Worm (Caenorhabditis elegans) whole organism, L3 larva: ENCODE measurements around the gene F39D8.3.
A peak's percentile ranks its signal among the peaks of the same experiment; 100 is the strongest.

Experiments
- R02D3.7 ChIP-seq: fragments of 150-350 bp; optimal IDR thresholded peaks from 2 replicates; lab custom pipeline; 2014; ENCODE audit warnings: missing biosample characterization, missing genetic modification characterization
- aly-2 ChIP-seq: fragments of 150-350 bp; optimal IDR thresholded peaks from 2 replicates; lab custom pipeline; 2014; ENCODE audit warnings: missing biosample characterization, missing genetic modification characterization
- ceh-16 ChIP-seq: sonication (generic microtip); optimal IDR thresholded peaks from 2 replicates; lab custom pipeline; 2017; ENCODE audit warnings: missing biosample characterization, missing genetic modification characterization
- ceh-28 ChIP-seq: fragments of 150-350 bp; optimal IDR thresholded peaks from 2 replicates; lab custom pipeline; 2014; ENCODE audit warnings: missing biosample characterization, missing genetic modification reagents, missing genetic modification characterization
- daf-12 ChIP-seq: fragments of 150-350 bp; optimal IDR thresholded peaks from 2 replicates; lab custom pipeline; 2014; ENCODE audit warnings: missing biosample characterization, missing genetic modification reagents, missing genetic modification characterization
- egl-27 ChIP-seq: sonication (generic microtip); optimal IDR thresholded peaks from 4 replicates; lab custom pipeline; 2017; ENCODE audit warnings: missing biosample characterization, missing genetic modification reagents, missing genetic modification characterization
- egl-5 ChIP-seq: fragments of 150-350 bp; optimal IDR thresholded peaks from 2 replicates; lab custom pipeline; 2017; ENCODE audit warnings: missing biosample characterization, missing genetic modification reagents, missing genetic modification characterization, inconsistent platforms
- elt-1 ChIP-seq: fragments of 150-350 bp; optimal IDR thresholded peaks from 2 replicates; lab custom pipeline; 2014; ENCODE audit warnings: missing biosample characterization, missing genetic modification characterization
- elt-2 ChIP-seq: sonication (generic microtip); optimal IDR thresholded peaks from 2 replicates; lab custom pipeline; 2016; ENCODE audit warnings: missing genetic modification reagents, mild to moderate bottlenecking, missing genetic modification characterization, missing compliant biosample characterization
- elt-3 ChIP-seq, 3 experiments: fragments of 150-350 bp in 1 of 3; sonication (generic microtip) in 2 of 3; optimal IDR thresholded peaks; 2 replicates in 2 of 3; 4 replicates in 1 of 3; lab custom pipeline; 2014 to 2017; ENCODE audit warnings: missing biosample characterization in 3 of 3, missing genetic modification characterization in 3 of 3
- hmg-11 ChIP-seq: sonication (generic microtip); optimal IDR thresholded peaks from 2 replicates; lab custom pipeline; 2016; ENCODE audit warnings: missing genetic modification characterization, missing compliant biosample characterization
- jun-1 ChIP-seq: fragments of 150-350 bp; optimal IDR thresholded peaks from 2 replicates; lab custom pipeline; 2014; ENCODE audit warnings: missing biosample characterization, missing genetic modification reagents, missing genetic modification characterization
- mdl-1 ChIP-seq: fragments of 150-350 bp; optimal IDR thresholded peaks from 2 replicates; lab custom pipeline; 2014; ENCODE audit warnings: missing biosample characterization, missing genetic modification characterization
- mml-1 ChIP-seq: fragments of 150-350 bp; sonication (generic microtip); optimal IDR thresholded peaks from 3 replicates; lab custom pipeline; 2014; ENCODE audit warnings: missing biosample characterization, missing genetic modification characterization
- nfya-1 ChIP-seq: sonication (generic microtip); optimal IDR thresholded peaks from 2 replicates; lab custom pipeline; 2017; ENCODE audit warnings: missing genetic modification characterization, mild to moderate bottlenecking, missing compliant biosample characterization, antibody characterized with exemption, moderate library complexity; ENCODE audit not compliant: insufficient read depth
- nhr-11 ChIP-seq: fragments of 150-350 bp; optimal IDR thresholded peaks from 2 replicates; lab custom pipeline; 2014; ENCODE audit warnings: missing biosample characterization, missing genetic modification characterization
- nhr-12 ChIP-seq: fragments of 150-350 bp; optimal IDR thresholded peaks from 2 replicates; lab custom pipeline; 2014; ENCODE audit warnings: missing biosample characterization, missing genetic modification characterization
- nhr-237 ChIP-seq: fragments of 150-350 bp; optimal IDR thresholded peaks from 2 replicates; lab custom pipeline; 2014; ENCODE audit warnings: missing biosample characterization, missing genetic modification characterization
- nhr-25 ChIP-seq: sonication (generic microtip); optimal IDR thresholded peaks from 2 replicates; lab custom pipeline; 2017; ENCODE audit warnings: missing biosample characterization, missing genetic modification characterization
- nhr-43 ChIP-seq: sonication (generic microtip); optimal IDR thresholded peaks from 2 replicates; lab custom pipeline; 2016; ENCODE audit warnings: mild to moderate bottlenecking, missing genetic modification characterization, missing compliant biosample characterization; ENCODE audit not compliant: poor library complexity, severe bottlenecking
- nhr-76 ChIP-seq: fragments of 150-350 bp; sonication (generic microtip); optimal IDR thresholded peaks from 5 replicates; lab custom pipeline; 2014; ENCODE audit warnings: missing biosample characterization, missing genetic modification characterization
- nhr-77 ChIP-seq: fragments of 150-350 bp; optimal IDR thresholded peaks from 2 replicates; lab custom pipeline; 2014; ENCODE audit warnings: missing biosample characterization, missing genetic modification characterization
- pha-4 ChIP-seq: fragments of 150-350 bp; optimal IDR thresholded peaks from 2 replicates; lab custom pipeline; 2014; ENCODE audit warnings: missing biosample characterization, missing genetic modification reagents, missing genetic modification characterization
- pqm-1 ChIP-seq: fragments of 150-350 bp; optimal IDR thresholded peaks from 2 replicates; lab custom pipeline; 2017; ENCODE audit warnings: missing biosample characterization, missing genetic modification characterization, inconsistent platforms
- skn-1 ChIP-seq: fragments of 150-350 bp; optimal IDR thresholded peaks from 2 replicates; lab custom pipeline; 2014; ENCODE audit warnings: missing biosample characterization, missing genetic modification characterization
- snpc-4 ChIP-seq: fragments of 150-350 bp; optimal IDR thresholded peaks from 2 replicates; lab custom pipeline; 2014; ENCODE audit warnings: missing biosample characterization, missing genetic modification characterization
- ztf-11 ChIP-seq: fragments of 150-350 bp; optimal IDR thresholded peaks from 2 replicates; lab custom pipeline; 2014; ENCODE audit warnings: missing biosample characterization, missing genetic modification characterization

Gene F39D8.3

ce11 chrX:15423708-15424423 lies 3.1 kb downstream of the F39D8.3 start:
- TF ChIP-seq nhr-12 (no peak), elt-2 (tag; lab: Kevin White, UChicago) (peak; percentile 94), ztf-11 (tag; lab: Kevin White, UChicago) (no peak), elt-1 (no peak), pqm-1 (tag; lab: Kevin White, UChicago) (peak; percentile 77), elt-3 (tag; optimal IDR thresholded peaks at IDR 0.05; lab: Kevin White, UChicago) (peak in 2 of 3 experiments; percentile 5 to 75), snpc-4 (tag; lab: Kevin White, UChicago) (peak; percentile 12), R02D3.7 (tag; lab: Kevin White, UChicago) (no peak), mdl-1 (tag; lab: Kevin White, UChicago) (no peak), jun-1 (tag; lab: Kevin White, UChicago) (peak; percentile 55), nhr-77 (tag; lab: Kevin White, UChicago) (no peak), daf-12 (no peak)

ce11 chrX:15427931-15428330 lies 7.2 kb downstream of the F39D8.3 start, which contains the start of gene nas-13:
Gene nas-13, minus strand, starts transcription at chrX:15428253.
- no peak for TF ChIP-seq aly-2
- peak; percentile 60 for TF ChIP-seq nhr-25
- TF ChIP-seq, all 47 proteins: peak for 1

- TF ChIP-seq nhr-43 (tag; lab: Kevin White, UChicago) (no peak), hmg-11 (peak; percentile 43), nhr-237 (tag; lab: Kevin White, UChicago) (no peak), ceh-28 (tag; lab: Kevin White, UChicago) (peak; percentile 47)
These were observed 10.2 kb downstream of the F39D8.3 start, which contains the start of gene blos-8 for ce11 chrX:15430983-15431382. Gene blos-8, minus strand, starts transcription at chrX:15431198.

ce11 chrX:15433487-15433886 lies 12.7 kb downstream of the F39D8.3 start, which contains the start of gene flp-32:
Gene flp-32, plus strand, starts transcription at chrX:15433787.
- no peak for TF ChIP-seq mml-1 (tag; lab: Kevin White, UChicago)
- TF ChIP-seq snpc-4 (tag; lab: Kevin White, UChicago) = no peak
- TF ChIP-seq nhr-11 (tag; lab: Kevin White, UChicago) = no peak
- TF ChIP-seq ztf-11 (tag; lab: Kevin White, UChicago) = no peak
- TF ChIP-seq nhr-76 (tag; lab: Kevin White, UChicago) = no peak
- no peak for TF ChIP-seq ceh-16 (tag; lab: Kevin White, UChicago)
- TF ChIP-seq, all 47 proteins: peak for 0

ce11 chrX:15434922-15435321 lies 14.2 kb downstream of the F39D8.3 start:
- TF ChIP-seq snpc-4 (tag; lab: Kevin White, UChicago) (peak; percentile 36), ceh-16 (tag; lab: Kevin White, UChicago) (no peak)

- peak; percentile 85 for TF ChIP-seq snpc-4 (tag; lab: Kevin White, UChicago)
- TF ChIP-seq egl-27 (tag; lab: Kevin White, UChicago) = no peak
- TF ChIP-seq, all 47 proteins: peak for 1
These were observed 18.0 kb downstream of the F39D8.3 start for ce11 chrX:15438768-15439167.

ce11 chrX:15440744-15441685 lies 20.2 kb downstream of the F39D8.3 start, which contains the start of gene mocs-1:
Gene mocs-1, minus strand, starts transcription at chrX:15440794.
- TF ChIP-seq daf-12 = no peak
- peak; percentile 12 for TF ChIP-seq egl-5 (tag; lab: Kevin White, UChicago)
- peak; percentile 64 for TF ChIP-seq skn-1 (tag; lab: Kevin White, UChicago)
- TF ChIP-seq pqm-1 (tag; lab: Kevin White, UChicago) = peak; percentile 68
- peak; percentile 87 for TF ChIP-seq elt-2 (tag; lab: Kevin White, UChicago)
- TF ChIP-seq aly-2 = no peak
- TF ChIP-seq hmg-11 = peak; percentile 62
- peak; percentile 21 for TF ChIP-seq nfya-1 (tag; lab: Kevin White, UChicago)
- TF ChIP-seq pha-4 = peak; percentile 21
- TF ChIP-seq elt-3 (tag; optimal IDR thresholded peaks at IDR 0.05; lab: Kevin White, UChicago) = no peak
